Fruit fly (Drosophila melanogaster): ENCODE measurements around the gene CG14313.
A peak's percentile ranks its signal among the peaks of the same experiment; 100 is the strongest.

The CG14313 gene

DNA sequence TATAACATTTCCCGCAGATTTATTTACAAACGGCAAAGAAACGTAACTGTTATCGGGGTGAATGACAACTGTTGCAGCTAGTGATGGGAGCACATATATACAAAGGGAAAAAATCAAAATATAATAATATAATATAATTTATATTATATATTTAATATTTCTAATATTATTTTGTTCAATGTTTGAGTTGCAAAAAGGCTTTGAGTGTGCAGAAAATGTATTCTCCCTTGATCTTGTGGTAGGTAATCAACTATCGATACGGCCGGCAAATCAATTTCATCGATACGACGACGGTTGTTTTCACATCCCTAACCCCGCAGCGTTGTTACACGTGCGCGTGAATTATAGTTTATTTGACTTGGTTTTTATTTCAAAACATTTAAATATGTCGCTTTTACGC lies 31.7 kb upstream of the CG14313 start, which contains the start of the genes mTerf5 and Non3:
mTerf5 (minus strand) TSS at position 249 of the 400 bp plus-strand sequence.
Non3 (plus strand) TSS at position 289 of the 400 bp plus-strand sequence.
- TF ChIP-seq Sox15 (GFP tag; optimal IDR thresholded peaks at IDR 0.05) = peak; percentile 13
- TF ChIP-seq Eip75B (GFP tag; optimal IDR thresholded peaks at IDR 0.05) = no peak
- TF ChIP-seq fd85E (GFP tag; optimal IDR thresholded peaks at IDR 0.05) = no peak
- TF ChIP-seq Smox (GFP tag; optimal IDR thresholded peaks at IDR 0.05) = no peak
- no peak for TF ChIP-seq Eip93F (GFP tag; optimal IDR thresholded peaks at IDR 0.05)
- peak; percentile 73 for TF ChIP-seq Eip78C (GFP tag)
- TF ChIP-seq lz (GFP tag; optimal IDR thresholded peaks at IDR 0.05) = peak; percentile 41
- TF ChIP-seq ss (GFP tag; optimal IDR thresholded peaks at IDR 0.05) = peak in 1 of 2 experiments; percentile 14
- TF ChIP-seq cyc (GFP tag; optimal IDR thresholded peaks at IDR 0.05) = peak; percentile 30
- peak; percentile 64 for TF ChIP-seq fkh (GFP tag; optimal IDR thresholded peaks at IDR 0.05)
- peak; percentile 32 for TF ChIP-seq vri (GFP tag; optimal IDR thresholded peaks at IDR 0.05)
- TF ChIP-seq CG6808 (GFP tag; optimal IDR thresholded peaks at IDR 0.05) = no peak
- TF ChIP-seq CG10669 (GFP tag; optimal IDR thresholded peaks at IDR 0.05) = no peak
- TF ChIP-seq CG8319 (GFP tag; optimal IDR thresholded peaks at IDR 0.05) = peak; percentile 32
- peak; percentile 46 for TF ChIP-seq CG11762 (GFP tag; optimal IDR thresholded peaks at IDR 0.05; ENCODE audit: insufficient read depth)
- TF ChIP-seq net (GFP tag; optimal IDR thresholded peaks at IDR 0.05) = peak; percentile 21
- TF ChIP-seq Blimp-1 (GFP tag; optimal IDR thresholded peaks at IDR 0.05) = no peak
- peak; percentile 2 for TF ChIP-seq Ets21C (GFP tag; optimal IDR thresholded peaks at IDR 0.05)
- TF ChIP-seq Hr38 (GFP tag; optimal IDR thresholded peaks at IDR 0.05) = no peak
- no peak for TF ChIP-seq CG6163 (GFP tag; IDR thresholded peaks at IDR 0.05)
- peak; percentile 66 for TF ChIP-seq achi (GFP tag; optimal IDR thresholded peaks at IDR 0.05)
- no peak for TF ChIP-seq Hr39 (GFP tag; optimal IDR thresholded peaks at IDR 0.05)
- no peak for TF ChIP-seq Gug (GFP tag; IDR thresholded peaks at IDR 0.05)
- peak; percentile 33 for TF ChIP-seq CG6792 (GFP tag; optimal IDR thresholded peaks at IDR 0.05)
- peak; percentile 6 for TF ChIP-seq CG6854 (GFP tag; optimal IDR thresholded peaks at IDR 0.05)
- no peak for TF ChIP-seq CG7368 (GFP tag; optimal IDR thresholded peaks at IDR 0.05)
- TF ChIP-seq CG11294 (GFP tag; IDR thresholded peaks at IDR 0.05) = no peak
- TF ChIP-seq CG1621 (tag; optimal IDR thresholded peaks at IDR 0.05) = no peak
- peak; percentile 65 for TF ChIP-seq esn (GFP tag; optimal IDR thresholded peaks at IDR 0.05)
- TF ChIP-seq CG31627 (GFP tag; optimal IDR thresholded peaks at IDR 0.05) = peak; percentile 42
- no peak for TF ChIP-seq eg (GFP tag; IDR thresholded peaks at IDR 0.05)
- no peak for TF ChIP-seq Hr4 (GFP tag; optimal IDR thresholded peaks at IDR 0.05)
- peak; percentile 68 for TF ChIP-seq CG34406 (GFP tag; optimal IDR thresholded peaks at IDR 0.05)
- no peak for TF ChIP-seq CG9139 (GFP tag; optimal IDR thresholded peaks at IDR 0.05)
- no peak for TF ChIP-seq dac (GFP tag; optimal IDR thresholded peaks at IDR 0.05)
- TF ChIP-seq CG16779 (tag; optimal IDR thresholded peaks at IDR 0.05) = no peak
- no peak for TF ChIP-seq fd59A (GFP tag; optimal IDR thresholded peaks at IDR 0.05)
- no peak for TF ChIP-seq CG32006 (GFP tag; optimal IDR thresholded peaks at IDR 0.05)
- peak; percentile 73 for TF ChIP-seq svp (GFP tag)
- peak; percentile 33 for TF ChIP-seq Sox14 (GFP tag; optimal IDR thresholded peaks at IDR 0.05)
- TF ChIP-seq OdsH (GFP tag; optimal IDR thresholded peaks at IDR 0.05) = peak; percentile 63
- TF ChIP-seq Sox102F (GFP tag; optimal IDR thresholded peaks at IDR 0.05) = no peak
- no peak for TF ChIP-seq spab (GFP tag; optimal IDR thresholded peaks at IDR 0.05)
- no peak for TF ChIP-seq CG15336 (GFP tag; IDR thresholded peaks at IDR 0.05)
- TF ChIP-seq dsx (GFP tag; optimal IDR thresholded peaks at IDR 0.05; ENCODE audit: poor library complexity, severe bottlenecking) = peak; percentile 55
- peak; percentile 53 for TF ChIP-seq CG3919 (GFP tag; optimal IDR thresholded peaks at IDR 0.05)
- TF ChIP-seq CG10631 (GFP tag; optimal IDR thresholded peaks at IDR 0.05) = peak; percentile 65
- TF ChIP-seq Ets96B (tag; optimal IDR thresholded peaks at IDR 0.05) = peak; percentile 58
- TF ChIP-seq salr (GFP tag; optimal IDR thresholded peaks at IDR 0.05) = no peak
- TF ChIP-seq CG8632 (GFP tag; optimal IDR thresholded peaks at IDR 0.05) = peak; percentile 65
- TF ChIP-seq Lpt (GFP tag; optimal IDR thresholded peaks at IDR 0.05) = no peak
- TF ChIP-seq topi (GFP tag; optimal IDR thresholded peaks at IDR 0.05) = peak; percentile 31
- no peak for TF ChIP-seq CG6276 (GFP tag; optimal IDR thresholded peaks at IDR 0.05)

Measured in whole organism, prepupa.